Worm (Caenorhabditis elegans) whole organism, late embryonic: ENCODE data around the gene islo-1.
A peak's percentile ranks its signal among the peaks of the same experiment; 100 is the strongest.

ENCODE experiments used
- C08G9.2 ChIP-seq: sonication (generic microtip); optimal IDR thresholded peaks from 2 replicates; lab custom pipeline; 2016; ENCODE audit warnings: mild to moderate bottlenecking, missing genetic modification characterization, moderate library complexity, missing compliant biosample characterization
- C38D4.7 ChIP-seq: fragments of 200-800 bp; sonication (Bioruptor generic); optimal IDR thresholded peaks from 2 replicates; lab custom pipeline; 2018; ENCODE audit warnings: mild to moderate bottlenecking, missing genetic modification characterization, moderate library complexity, missing compliant biosample characterization
- F13H6.1 ChIP-seq: sonication (generic microtip); optimal IDR thresholded peaks from 2 replicates; lab custom pipeline; 2016; ENCODE audit warnings: missing genetic modification characterization, missing compliant biosample characterization
- T23F11.4 ChIP-seq: fragments of 200-800 bp; sonication (Bioruptor generic); optimal IDR thresholded peaks from 2 replicates; lab custom pipeline; 2018; ENCODE audit warnings: mild to moderate bottlenecking, missing genetic modification characterization, missing compliant biosample characterization
- Y22D7AL.16 ChIP-seq: sonication (generic microtip); optimal IDR thresholded peaks from 2 replicates; lab custom pipeline; 2016; ENCODE audit warnings: missing genetic modification characterization, missing compliant biosample characterization
- ahr-1 ChIP-seq: sonication (generic microtip); optimal IDR thresholded peaks from 2 replicates; lab custom pipeline; 2016; ENCODE audit warnings: missing genetic modification characterization, missing compliant biosample characterization
- ama-1 ChIP-seq: fragments of 150-350 bp; optimal IDR thresholded peaks from 2 replicates; lab custom pipeline; 2014
- ceh-14 ChIP-seq: sonication (generic microtip); optimal IDR thresholded peaks from 2 replicates; lab custom pipeline; 2016; ENCODE audit warnings: missing genotype, missing genetic modification characterization, missing compliant biosample characterization
- ceh-2 ChIP-seq: sonication (generic microtip); optimal IDR thresholded peaks from 2 replicates; lab custom pipeline; 2016; ENCODE audit warnings: missing genotype, missing genetic modification characterization, missing compliant biosample characterization
- ceh-22 ChIP-seq: sonication (generic microtip); optimal IDR thresholded peaks from 2 replicates; lab custom pipeline; 2017; ENCODE audit warnings: missing biosample characterization, missing genetic modification characterization
- ceh-34 ChIP-seq: sonication (generic microtip); optimal IDR thresholded peaks from 2 replicates; lab custom pipeline; 2016; ENCODE audit warnings: mild to moderate bottlenecking, missing genetic modification characterization, missing compliant biosample characterization
- dmd-4 ChIP-seq: sonication (generic microtip); optimal IDR thresholded peaks from 2 replicates; lab custom pipeline; 2016; ENCODE audit warnings: borderline replicate concordance, missing genetic modification characterization, missing compliant biosample characterization
- dve-1 ChIP-seq: sonication (generic microtip); optimal IDR thresholded peaks from 2 replicates; lab custom pipeline; 2017; ENCODE audit warnings: antibody characterized with exemption, mild to moderate bottlenecking, missing genetic modification characterization, missing compliant biosample characterization
- elt-2 ChIP-seq: sonication (generic microtip); optimal IDR thresholded peaks from 2 replicates; lab custom pipeline; 2016; ENCODE audit warnings: missing genetic modification reagents, missing genetic modification characterization, missing compliant biosample characterization
- eyg-1 ChIP-seq: sonication (generic microtip); optimal IDR thresholded peaks from 2 replicates; lab custom pipeline; 2016; ENCODE audit warnings: missing genotype, missing genetic modification characterization, missing compliant biosample characterization
- fkh-10 ChIP-seq: fragments of 150-350 bp; optimal IDR thresholded peaks from 2 replicates; lab custom pipeline; 2014; ENCODE audit warnings: missing biosample characterization, missing genetic modification reagents, missing genetic modification characterization
- gmeb-2 ChIP-seq: sonication (generic microtip); optimal IDR thresholded peaks from 2 replicates; lab custom pipeline; 2016; ENCODE audit warnings: missing genetic modification characterization, inconsistent platforms, missing compliant biosample characterization
- hlh-13 ChIP-seq: fragments of 200-800 bp; sonication (Bioruptor generic); optimal IDR thresholded peaks from 2 replicates; lab custom pipeline; 2018; ENCODE audit warnings: mild to moderate bottlenecking, missing genetic modification characterization, missing compliant biosample characterization
- hlh-15 ChIP-seq: sonication (generic microtip); optimal IDR thresholded peaks from 2 replicates; lab custom pipeline; 2016; ENCODE audit warnings: missing genetic modification characterization, missing compliant biosample characterization
- hlh-6 ChIP-seq: sonication (generic microtip); optimal IDR thresholded peaks from 2 replicates; lab custom pipeline; 2016; ENCODE audit warnings: missing genotype, missing genetic modification characterization, missing compliant biosample characterization
- hlh-8 ChIP-seq: sonication (generic microtip); optimal IDR thresholded peaks from 2 replicates; lab custom pipeline; 2016; ENCODE audit warnings: missing genotype, missing genetic modification characterization, missing compliant biosample characterization
- lim-6 ChIP-seq: sonication (generic microtip); optimal IDR thresholded peaks from 2 replicates; lab custom pipeline; 2016; ENCODE audit warnings: missing genetic modification characterization, missing compliant biosample characterization
- mec-3 ChIP-seq: sonication (generic microtip); optimal IDR thresholded peaks from 2 replicates; lab custom pipeline; 2016; ENCODE audit warnings: borderline replicate concordance, missing genetic modification characterization, missing compliant biosample characterization
- nhr-232 ChIP-seq: sonication (generic microtip); optimal IDR thresholded peaks from 2 replicates; lab custom pipeline; 2016; ENCODE audit warnings: missing genetic modification characterization, missing compliant biosample characterization
- odd-2 ChIP-seq: sonication (generic microtip); optimal IDR thresholded peaks from 2 replicates; lab custom pipeline; 2017; ENCODE audit warnings: antibody characterized with exemption, mild to moderate bottlenecking, missing genetic modification characterization, missing compliant biosample characterization
- pat-9 ChIP-seq: fragments of 200-800 bp; sonication (Bioruptor generic); optimal IDR thresholded peaks from 2 replicates; lab custom pipeline; 2018; ENCODE audit warnings: mild to moderate bottlenecking, missing genetic modification characterization, moderate library complexity, missing compliant biosample characterization
- pax-1 ChIP-seq: fragments of 150-350 bp; optimal IDR thresholded peaks from 2 replicates; lab custom pipeline; 2014; ENCODE audit warnings: missing biosample characterization, missing genetic modification characterization
- pha-2 ChIP-seq: sonication (generic microtip); optimal IDR thresholded peaks from 2 replicates; lab custom pipeline; 2017; ENCODE audit warnings: mild to moderate bottlenecking, missing genetic modification characterization, missing compliant biosample characterization
- pha-4 ChIP-seq: fragments of 150-350 bp; optimal IDR thresholded peaks from 2 replicates; lab custom pipeline; 2018; ENCODE audit warnings: missing biosample characterization, missing genetic modification reagents, missing genetic modification characterization
- pros-1 ChIP-seq: fragments of 150-350 bp; optimal IDR thresholded peaks from 2 replicates; lab custom pipeline; 2014; ENCODE audit warnings: missing biosample characterization, missing genetic modification reagents, missing genetic modification characterization
- ref-2 ChIP-seq: sonication (generic microtip); optimal IDR thresholded peaks from 2 replicates; lab custom pipeline; 2016; ENCODE audit warnings: missing genetic modification characterization, missing compliant biosample characterization
- sdc-2 ChIP-seq: sonication (generic microtip); optimal IDR thresholded peaks from 2 replicates; lab custom pipeline; 2016; ENCODE audit warnings: missing genotype, missing genetic modification characterization, missing compliant biosample characterization
- sox-4 ChIP-seq: sonication (generic microtip); optimal IDR thresholded peaks from 2 replicates; lab custom pipeline; 2017; ENCODE audit warnings: mild to moderate bottlenecking, missing genetic modification characterization, inconsistent platforms, missing compliant biosample characterization
- tbx-2 ChIP-seq: sonication (generic microtip); optimal IDR thresholded peaks from 2 replicates; lab custom pipeline; 2016; ENCODE audit warnings: missing genetic modification characterization, missing compliant biosample characterization
- tbx-7 ChIP-seq: sonication (generic microtip); optimal IDR thresholded peaks from 2 replicates; lab custom pipeline; 2016; ENCODE audit warnings: missing genotype, missing genetic modification characterization, missing compliant biosample characterization
- unc-55 ChIP-seq: sonication (generic microtip); optimal IDR thresholded peaks from 2 replicates; lab custom pipeline; 2017; ENCODE audit warnings: missing biosample characterization, missing genetic modification reagents, missing genetic modification characterization
- zip-5 ChIP-seq: sonication (generic microtip); optimal IDR thresholded peaks from 2 replicates; lab custom pipeline; 2016; ENCODE audit warnings: missing genetic modification characterization, missing compliant biosample characterization

islo-1 gene

DNA sequence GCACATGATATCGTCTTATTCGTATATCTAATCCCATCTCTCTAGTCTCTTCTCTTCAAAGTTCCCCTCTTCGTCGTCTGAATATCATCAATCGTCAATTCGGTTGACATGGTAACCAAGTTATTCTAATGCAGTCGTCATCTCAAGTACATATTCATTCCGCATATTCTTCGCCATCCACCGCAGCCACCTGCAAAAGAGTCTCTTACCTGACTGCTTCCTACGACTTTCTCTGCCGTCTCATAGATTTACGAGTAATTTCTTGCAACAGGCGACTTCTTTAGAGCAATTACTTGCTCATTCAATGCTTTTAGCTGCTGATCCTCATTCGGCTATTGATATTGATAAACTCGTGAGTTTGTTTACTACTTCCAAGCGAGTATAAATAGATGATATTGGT lies 8.8 kb upstream of the islo-1 start:
- TF ChIP-seq sdc-2 (tag; lab: Kevin White, UChicago) (no peak), ceh-14 (tag; lab: Kevin White, UChicago) (no peak), pha-2 (tag; lab: Kevin White, UChicago) (no peak), gmeb-2 (tag; lab: Kevin White, UChicago) (no peak), sox-4 (no peak), hlh-13 (GFP tag; lab: Kevin White, UChicago) (no peak), eyg-1 (tag; lab: Kevin White, UChicago) (no peak), C08G9.2 (no peak), ama-1 (no peak), hlh-15 (tag; lab: Kevin White, UChicago) (no peak), mec-3 (tag; lab: Kevin White, UChicago) (no peak), nhr-232 (tag; lab: Kevin White, UChicago) (no peak), ceh-34 (tag; lab: Kevin White, UChicago) (no peak)
- TF ChIP-seq, all 69 proteins: peak for 0

DNA sequence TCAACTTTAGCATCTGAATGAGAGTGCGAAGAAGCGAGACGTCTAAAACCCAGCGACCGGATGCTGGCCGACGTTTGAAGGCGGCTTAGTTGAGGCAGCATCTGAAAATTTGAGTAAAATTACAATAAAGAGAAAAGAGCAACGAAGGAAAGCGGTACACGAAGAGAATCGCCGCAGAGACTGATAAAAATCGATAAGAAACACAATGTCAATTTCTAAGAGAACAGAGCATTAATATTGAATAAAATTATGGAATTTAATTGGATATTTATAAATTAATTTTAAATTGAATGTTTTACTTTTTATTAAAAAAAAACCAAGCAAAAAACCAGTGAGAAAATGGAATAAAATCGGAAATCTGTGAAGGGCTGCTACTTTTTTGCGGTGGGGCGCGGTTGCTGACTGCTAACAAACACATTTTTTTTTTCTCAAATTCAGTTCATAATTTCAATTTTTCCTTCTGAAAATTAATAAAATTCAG lies 6.0 kb upstream of the islo-1 start, which contains the start of the genes ndub-11 and moc-3:
TSS of gene ndub-11 (minus strand) at position 101 of the 481 bp plus-strand sequence.
TSS of gene moc-3 (plus strand) at position 431 of the 481 bp plus-strand sequence.
- TF ChIP-seq gmeb-2 (tag; lab: Kevin White, UChicago) (no peak), tbx-2 (tag; lab: Kevin White, UChicago) (no peak), ref-2 (tag; lab: Kevin White, UChicago) (no peak)

DNA sequence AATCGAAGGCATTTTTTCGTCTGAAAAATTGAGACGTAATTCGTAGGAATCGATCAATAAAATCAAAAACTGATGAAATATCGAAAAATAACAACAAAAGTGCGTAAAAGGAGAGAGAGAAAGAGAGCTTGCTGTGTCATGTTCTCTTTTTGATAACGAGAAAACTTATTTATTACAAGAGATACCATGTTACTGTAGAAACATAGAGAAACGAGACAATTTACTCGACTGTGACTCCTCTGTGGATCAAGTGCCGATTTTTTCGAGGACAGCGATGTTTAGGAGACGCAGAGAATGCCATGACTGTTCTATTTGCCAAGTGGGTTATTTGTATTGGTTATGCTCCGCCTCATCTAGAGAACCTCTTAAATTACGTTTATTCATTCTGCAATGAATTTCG lies 2.7 kb upstream of the islo-1 start, which contains the start of gene sph-1:
TSS of gene sph-1 (minus strand) at position 23 of the 400 bp plus-strand sequence.
- TF ChIP-seq dve-1: peak; percentile 31
- TF ChIP-seq pha-4 (tag; lab: Kevin White, UChicago): no peak
- TF ChIP-seq pat-9 (tag; lab: Kevin White, UChicago): no peak
- no peak for TF ChIP-seq T23F11.4 (GFP tag; lab: Kevin White, UChicago)
- TF ChIP-seq tbx-7 (tag; lab: Kevin White, UChicago): no peak
- TF ChIP-seq pax-1 (tag; lab: Kevin White, UChicago): peak; percentile 74
- peak; percentile 58 for TF ChIP-seq elt-2
- no peak for TF ChIP-seq hlh-15 (tag; lab: Kevin White, UChicago)

DNA sequence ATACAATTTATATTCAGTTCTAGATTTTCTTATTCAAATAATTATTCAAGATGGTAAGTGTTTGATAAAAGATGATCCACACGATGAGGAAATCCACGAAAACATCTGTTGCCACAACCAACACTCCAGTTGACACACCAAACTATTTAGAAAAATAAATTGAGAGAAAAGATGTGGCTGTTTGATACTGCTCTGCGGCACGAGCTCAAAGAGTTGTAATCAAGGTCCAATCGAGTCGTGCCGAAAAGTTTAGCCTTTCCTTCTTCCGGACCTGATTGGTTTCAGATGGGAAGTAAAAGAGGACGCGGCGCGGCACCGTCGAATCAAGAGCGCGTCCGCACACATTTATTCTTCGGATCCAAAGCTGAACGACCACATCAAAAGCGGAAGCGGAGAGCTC lies 359 bp downstream of the islo-1 start:
- TF ChIP-seq odd-2 (tag; lab: Kevin White, UChicago) (no peak), fkh-10 (no peak), pha-2 (tag; lab: Kevin White, UChicago) (no peak), dmd-4 (tag; lab: Kevin White, UChicago) (no peak), ceh-22 (tag; lab: Kevin White, UChicago) (no peak), Y22D7AL.16 (tag; lab: Kevin White, UChicago) (no peak), ceh-2 (no peak), ahr-1 (tag; lab: Kevin White, UChicago) (no peak), tbx-7 (tag; lab: Kevin White, UChicago) (no peak), hlh-8 (tag; lab: Kevin White, UChicago) (no peak), dve-1 (no peak), hlh-6 (no peak), pros-1 (no peak), C38D4.7 (GFP tag; lab: Kevin White, UChicago) (no peak), lim-6 (tag; lab: Kevin White, UChicago) (no peak), zip-5 (no peak), F13H6.1 (tag; lab: Kevin White, UChicago) (no peak), unc-55 (no peak)
